Fruit fly (Drosophila melanogaster) S2 (cell line): ENCODE data around the gene CG34428.

Experiments used
- CG8478 ChIP-seq: fragments of >200 bp; optimal IDR thresholded peaks from 2 replicates; lab custom pipeline; 2018
- CTCF ChIP-seq, 2 experiments: fragments of >200 bp; optimal IDR thresholded peaks; 2 replicates each; lab custom pipeline; 2018

dm6 chr3L:13062746-13063145 lies 1.2 kb downstream of the CG34428 start, which contains the start of gene CG34429:
- no peak for TF ChIP-seq CG8478 (lab: Kevin White, UChicago)
- no peak for TF ChIP-seq CTCF (optimal IDR thresholded peaks at IDR 0.05; lab: Kevin White, UChicago)
